Fruit fly (Drosophila melanogaster): ENCODE data around the gene CG31204.

dm6 chr3R:31421995-31422394 is 28.7 kb upstream of the CG31204 start:
- TF ChIP-seq Sp1 (GFP tag; optimal IDR thresholded peaks at IDR 0.05) (no peak), sage (GFP tag; optimal IDR thresholded peaks at IDR 0.05) (no peak), pan (optimal IDR thresholded peaks at IDR 0.05) (no peak), rgr (GFP tag; optimal IDR thresholded peaks at IDR 0.05) (peak; percentile 21), lola (GFP tag; optimal IDR thresholded peaks at IDR 0.05) (no peak), jim (GFP tag; optimal IDR thresholded peaks at IDR 0.05) (no peak), brk (GFP tag; optimal IDR thresholded peaks at IDR 0.05) (no peak), dl (GFP tag; optimal IDR thresholded peaks at IDR 0.05; ENCODE audit: insufficient read depth in 1 of 2, partially characterized antibody in 2 of 2) (no peak), Rel (GFP tag; optimal IDR thresholded peaks at IDR 0.05) (no peak), Rel (tag; optimal IDR thresholded peaks at IDR 0.05) (no peak), sv (GFP tag; optimal IDR thresholded peaks at IDR 0.05) (no peak)
